Worm (Caenorhabditis elegans): Measurements from ENCODE around the gene F25G6.9.

DNA sequence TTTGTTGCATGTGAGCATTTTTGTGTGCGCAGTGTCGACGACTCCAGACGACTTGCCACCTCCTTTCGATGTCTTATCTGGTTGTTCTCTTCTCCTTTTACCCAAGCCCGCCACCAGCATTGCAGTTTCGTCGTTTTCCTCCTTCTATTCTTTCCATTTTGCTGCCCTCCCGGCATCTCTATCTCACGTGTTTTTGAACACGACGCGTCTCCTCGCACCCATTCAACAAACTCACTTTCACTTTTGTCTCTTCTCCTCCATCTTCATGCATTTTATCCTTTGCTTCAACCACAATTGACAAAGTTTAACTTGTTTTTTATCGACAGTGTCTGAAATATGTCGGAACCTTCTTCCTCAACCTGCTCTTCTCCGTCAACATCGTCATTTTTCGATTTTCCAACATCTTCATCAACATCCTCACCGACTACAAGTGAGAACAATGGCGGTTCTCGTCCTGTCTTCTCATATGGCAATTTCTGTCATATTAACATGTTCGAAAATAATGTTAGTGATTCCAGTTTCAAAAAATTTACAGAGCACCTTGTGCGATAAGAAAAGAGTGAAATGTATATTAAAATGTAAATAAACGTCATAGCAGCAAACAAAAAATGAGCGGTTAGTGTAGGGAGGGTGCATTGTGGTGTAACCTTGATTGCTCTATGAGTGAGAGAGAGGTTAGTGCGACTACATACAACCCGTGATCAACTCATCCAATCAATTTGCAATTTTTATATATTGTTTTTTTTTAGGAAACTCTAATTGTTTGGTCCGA, 41.0 kb upstream of the F25G6.9 start, which contains the start of gene fip-4:
- peak; percentile 68 for TF ChIP-seq pha-4 (tag; optimal IDR thresholded peaks at IDR 0.05)
- TF ChIP-seq ztf-6 (GFP tag; IDR thresholded peaks at IDR 0.05): no peak
- TF ChIP-seq lin-35 (GFP tag; optimal IDR thresholded peaks at IDR 0.05): no peak
- TF ChIP-seq zfh-2 (GFP tag; conservative IDR thresholded peaks at IDR 0.05): 0 out of 2 replicates have a peak, but pooled peaks have one; percentile 8
- no peak for TF ChIP-seq gei-17 (GFP tag; optimal IDR thresholded peaks at IDR 0.05)
- TF ChIP-seq ceh-58 (GFP tag; IDR thresholded peaks at IDR 0.05): no peak
- no peak for TF ChIP-seq unc-62 (GFP tag; optimal IDR thresholded peaks at IDR 0.05)
- TF ChIP-seq cebp-2 (GFP tag; IDR thresholded peaks at IDR 0.05): no peak
- peak; percentile 10 for TF ChIP-seq ZK185.1 (tag; optimal IDR thresholded peaks at IDR 0.05; ENCODE audit: poor library complexity, severe bottlenecking)
- TF ChIP-seq lin-40 (tag; optimal IDR thresholded peaks at IDR 0.05): no peak
- TF ChIP-seq egl-44 (GFP tag; IDR thresholded peaks at IDR 0.05): no peak
- no peak for TF ChIP-seq snpc-1.1 (tag; optimal IDR thresholded peaks at IDR 0.05; ENCODE audit: insufficient read depth)

Measured in whole organism, young adult.